Comparison of ENCODE assay signal across 3 worm cellular contexts in genomic region chrIV:4236025-4236407, ce11.
TF ChIP-seq lines count a peak whose summit lies in the region.

No protein-coding gene starts in this region.

TF ChIP-seq in whole organism, L4 larva, 104 proteins besides CTCF, POLR2A, EP300 and RAD21:
- TF ChIP-seq set-16 (GFP tag; IDR thresholded peaks at IDR 0.05; lab: Robert Waterston, UW) (peak; percentile 97), T26A8.4 (GFP tag; IDR thresholded peaks at IDR 0.05; lab: Robert Waterston, UW) (peak; percentile 4; the same call in 1 of the 2 replicates), ceh-28 (tag; optimal IDR thresholded peaks at IDR 0.05; lab: Kevin White, UChicago) (no peak), daf-12 (tag; optimal IDR thresholded peaks at IDR 0.05; lab: Kevin White, UChicago) (no peak), F49E8.2 (tag; optimal IDR thresholded peaks at IDR 0.05; lab: Kevin White, UChicago; ENCODE audit: borderline replicate concordance) (no peak)

TF ChIP-seq in whole organism, late embryonic, 69 proteins besides CTCF, POLR2A, EP300 and RAD21:
- TF ChIP-seq C08G9.2 (tag; optimal IDR thresholded peaks at IDR 0.05; lab: Kevin White, UChicago), result peak; percentile 1
- TF ChIP-seq mec-3 (tag; optimal IDR thresholded peaks at IDR 0.05; lab: Kevin White, UChicago; ENCODE audit: borderline replicate concordance), result peak; percentile 25
- TF ChIP-seq ceh-6 (GFP tag; optimal IDR thresholded peaks at IDR 0.05; lab: Kevin White, UChicago), result no peak

TF ChIP-seq in whole organism, young adult, 124 proteins besides CTCF, POLR2A, EP300 and RAD21:
- TF ChIP-seq ceh-100 (GFP tag; IDR thresholded peaks at IDR 0.05; lab: Robert Waterston, UW) (no peak), cebp-2 (GFP tag; IDR thresholded peaks at IDR 0.05; lab: Robert Waterston, UW) (no peak), F57A8.1 (GFP tag; optimal IDR thresholded peaks at IDR 0.05; lab: Kevin White, UChicago) (no peak), egrh-3 (GFP tag; IDR thresholded peaks at IDR 0.05; lab: Robert Waterston, UW) (peak; percentile 91), tbp1 (GFP tag; optimal IDR thresholded peaks at IDR 0.05; lab: Kevin White, UChicago) (no peak), repo-1 (tag; optimal IDR thresholded peaks at IDR 0.05; lab: Kevin White, UChicago) (no peak), dox-1 (GFP tag; IDR thresholded peaks at IDR 0.05; lab: Robert Waterston, UW) (0 out of 2 replicates have a peak, but pooled peaks have one; percentile 37), sdz-38 (tag; optimal IDR thresholded peaks at IDR 0.05; lab: Kevin White, UChicago) (no peak), ztf-6 (GFP tag; IDR thresholded peaks at IDR 0.05; lab: Robert Waterston, UW) (no peak), athp-1 (tag; optimal IDR thresholded peaks at IDR 0.05; lab: Kevin White, UChicago) (no peak), ZK185.1 (tag; optimal IDR thresholded peaks at IDR 0.05; lab: Kevin White, UChicago; ENCODE audit: poor library complexity, severe bottlenecking) (no peak), egl-18 (GFP tag; IDR thresholded peaks at IDR 0.05; lab: Robert Waterston, UW) (no peak), zfh-2 (GFP tag; conservative IDR thresholded peaks at IDR 0.05; lab: Robert Waterston, UW) (peak; percentile 86), lin-26 (GFP tag; IDR thresholded peaks at IDR 0.05; lab: Robert Waterston, UW) (no peak), fkh-3 (tag; optimal IDR thresholded peaks at IDR 0.05; lab: Kevin White, UChicago) (no peak), let-607 (tag; optimal IDR thresholded peaks at IDR 0.05; lab: Kevin White, UChicago) (no peak), C17E4.6 (GFP tag; IDR thresholded peaks at IDR 0.05; lab: Robert Waterston, UW) (no peak), hlh-26 (GFP tag; conservative IDR thresholded peaks at IDR 0.05; lab: Robert Waterston, UW) (no peak), him-1 (tag; optimal IDR thresholded peaks at IDR 0.05; lab: Kevin White, UChicago) (no peak), ceh-58 (GFP tag; IDR thresholded peaks at IDR 0.05; lab: Robert Waterston, UW) (0 out of 2 replicates have a peak, but pooled peaks have one; percentile 24), zim-3 (tag; optimal IDR thresholded peaks at IDR 0.05; lab: Kevin White, UChicago) (no peak), F10E7.11 (tag; optimal IDR thresholded peaks at IDR 0.05; lab: Kevin White, UChicago) (no peak), mel-28 (tag; optimal IDR thresholded peaks at IDR 0.05; lab: Kevin White, UChicago; ENCODE audit: borderline replicate concordance) (no peak), nhr-120 (GFP tag; IDR thresholded peaks at IDR 0.05; lab: Robert Waterston, UW) (no peak)
